Worm (Caenorhabditis elegans) whole organism, young adult: ENCODE data around the gene nhr-230.

Source experiments
- T26A5.8 ChIP-seq: sonication (generic microtip); optimal IDR thresholded peaks from 2 replicates; lab custom pipeline; 2016; ENCODE audit warnings: missing genetic modification characterization, missing compliant biosample characterization
- atf-7 ChIP-seq: sonication (generic microtip); optimal IDR thresholded peaks from 2 replicates; lab custom pipeline; 2017; ENCODE audit warnings: mild to moderate bottlenecking, missing genetic modification characterization, missing compliant biosample characterization
- ceh-40 ChIP-seq: fragments of 200-800 bp; sonication (Bioruptor generic); IDR thresholded peaks from 2 replicates; pipeline ENCODE4 v1.3.6; 2022; ENCODE audit warnings: missing genetic modification characterization, missing compliant biosample characterization
- die-1 ChIP-seq: sonication (generic microtip); optimal IDR thresholded peaks from 2 replicates; lab custom pipeline; 2016; ENCODE audit warnings: missing genotype, mild to moderate bottlenecking, missing genetic modification characterization, missing compliant biosample characterization
- lin-40 ChIP-seq: sonication (generic microtip); optimal IDR thresholded peaks from 2 replicates; lab custom pipeline; 2016; ENCODE audit warnings: missing genetic modification characterization, mild to moderate bottlenecking, missing compliant biosample characterization, missing genotype, missing genetic modification reagents
- repo-1 ChIP-seq: sonication (generic microtip); optimal IDR thresholded peaks from 2 replicates; lab custom pipeline; 2017; ENCODE audit warnings: mild to moderate bottlenecking, missing genetic modification characterization, missing compliant biosample characterization
- unc-62 ChIP-seq: fragments of 150-350 bp; optimal IDR thresholded peaks from 2 replicates; lab custom pipeline; 2014; ENCODE audit warnings: missing biosample characterization, missing genetic modification reagents, missing genetic modification characterization

ce11 chrV:18802077-18802476 is 44.5 kb upstream of the nhr-230 start, which contains the start of gene C54E10.11:
- no peak for TF ChIP-seq ceh-40 (GFP tag; lab: Robert Waterston, UW)
- TF ChIP-seq lin-40 (tag; lab: Kevin White, UChicago): no peak
- TF ChIP-seq atf-7 (tag; lab: Kevin White, UChicago): no peak
- no peak for TF ChIP-seq T26A5.8
- TF ChIP-seq repo-1 (tag; lab: Kevin White, UChicago): no peak
- TF ChIP-seq die-1 (tag; lab: Kevin White, UChicago): no peak
- no peak for TF ChIP-seq unc-62 (GFP tag; lab: Kevin White, UChicago)
